Fruit fly (Drosophila melanogaster) whole organism: Measurements from ENCODE around the gene CG13272.

Source experiments
- EcR ChIP-seq, 2 experiments: fragments of >200 bp; optimal IDR thresholded peaks; 2 replicates each; lab custom pipeline; 2017; ENCODE audit warnings: missing biosample characterization in 2 of 2, missing genetic modification characterization in 2 of 2, missing genetic modification reagents in 2 of 2
- usp ChIP-seq: fragments of >200 bp; optimal IDR thresholded peaks from 2 replicates; lab custom pipeline; 2017; ENCODE audit warnings: missing biosample characterization, missing genetic modification characterization, mixed read lengths

- TF ChIP-seq usp (GFP tag; lab: Kevin White, UChicago) (no peak), EcR (GFP tag; optimal IDR thresholded peaks at IDR 0.05; lab: Kevin White, UChicago) (no peak)
These were observed 11.5 kb downstream of the CG13272 start, which contains the start of gene mdy for dm6 chr2L:16815989-16816749.
